Fruit fly (Drosophila melanogaster) whole organism, pupa: ENCODE measurements around the gene CG42866.

Source experiments
- CG10348 ChIP-seq: fragments of 200-800 bp; sonication (Bioruptor generic); IDR thresholded peaks from 2 replicates; pipeline ENCODE4 v1.3.6; 2022; ENCODE audit warnings: missing biosample characterization, missing genetic modification characterization
- CG12605 ChIP-seq: fragments of 200-800 bp; sonication (Bioruptor generic); IDR thresholded peaks from 2 replicates; pipeline ENCODE4 v1.3.6; 2022; ENCODE audit warnings: missing biosample characterization, missing genetic modification characterization
- CG14655 ChIP-seq: fragments of 200-800 bp; sonication (Bioruptor generic); optimal IDR thresholded peaks from 3 replicates; lab custom pipeline; 2017; ENCODE audit warnings: mild to moderate bottlenecking, missing biosample characterization, missing genetic modification reagents, missing genetic modification characterization
- CG32121 ChIP-seq: fragments of 200-800 bp; sonication (Bioruptor generic); IDR thresholded peaks from 2 replicates; pipeline ENCODE4 v1.3.6; 2022; ENCODE audit warnings: missing biosample characterization, missing genetic modification characterization
- CG34367 ChIP-seq: fragments of 200-800 bp; sonication (Bioruptor generic); optimal IDR thresholded peaks from 2 replicates; lab custom pipeline; 2018; ENCODE audit warnings: missing biosample characterization, mild to moderate bottlenecking, missing genetic modification characterization
- CG4496 ChIP-seq: fragments of 200-800 bp; sonication (Bioruptor generic); IDR thresholded peaks from 3 replicates; pipeline ENCODE4 v1.3.6; 2022; ENCODE audit warnings: missing biosample characterization, missing genetic modification characterization
- CG8301 ChIP-seq: fragments of 200-800 bp; sonication (Bioruptor generic); optimal IDR thresholded peaks from 2 replicates; lab custom pipeline; 2018; ENCODE audit warnings: missing biosample characterization, mild to moderate bottlenecking, missing genetic modification characterization
- CG9948 ChIP-seq: fragments of 200-800 bp; sonication (Bioruptor generic); optimal IDR thresholded peaks from 2 replicates; lab custom pipeline; 2018; ENCODE audit warnings: missing biosample characterization, mild to moderate bottlenecking, missing genetic modification characterization, moderate library complexity
- D1 ChIP-seq: fragments of 200-800 bp; sonication (Bioruptor generic); optimal IDR thresholded peaks from 2 replicates; lab custom pipeline; 2018; ENCODE audit warnings: missing biosample characterization, mild to moderate bottlenecking, missing genetic modification characterization, moderate library complexity
- Pif1A ChIP-seq: fragments of 200-800 bp; sonication (Bioruptor generic); optimal IDR thresholded peaks from 3 replicates; lab custom pipeline; 2016; ENCODE audit warnings: missing biosample characterization, missing genetic modification characterization

DNA sequence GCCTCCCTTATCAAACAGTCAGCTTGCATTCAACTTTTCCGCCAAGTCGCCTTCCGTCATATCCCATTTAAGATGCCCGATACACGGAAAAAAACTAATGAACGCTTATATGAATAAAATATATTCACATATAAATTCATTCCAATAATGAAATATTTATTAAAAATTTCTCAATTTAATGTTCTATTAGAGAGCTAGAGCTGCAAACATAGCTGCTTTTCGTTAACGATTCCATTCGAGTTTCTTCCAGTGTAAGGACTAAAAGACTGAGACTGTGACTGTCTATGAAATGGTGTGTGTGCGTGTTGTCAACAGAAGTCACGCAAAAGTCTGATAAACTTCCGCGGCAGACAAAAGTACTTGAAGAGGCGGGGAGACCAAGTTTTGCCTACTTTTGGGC is 31.4 kb downstream of the CG42866 start:
- TF ChIP-seq CG34367 (tag; lab: Kevin White, UChicago) (no peak), CG10348 (GFP tag; lab: Robert Waterston, UW) (no peak), CG4496 (GFP tag; lab: Robert Waterston, UW) (peak; percentile 33; the same call in 1 of the 3 replicates), CG12605 (no peak), CG32121 (GFP tag; lab: Robert Waterston, UW) (no peak), CG9948 (tag; lab: Kevin White, UChicago) (peak; percentile 0), CG14655 (GFP tag; lab: Kevin White, UChicago) (no peak), D1 (no peak), Pif1A (GFP tag; lab: Kevin White, UChicago) (peak; percentile 6), CG8301 (no peak)
